Worm (Caenorhabditis elegans) whole organism, L4 larva: ENCODE results near the gene bath-46.
"Not testable (repeated sequence)": the region's sequence is repeated elsewhere in the genome, so short reads cannot be mapped to it uniquely, and the experiment has no call there.

Experiments used
- R02D3.7 ChIP-seq: fragments of 150-350 bp; sonication (generic microtip); optimal IDR thresholded peaks from 3 replicates; lab custom pipeline; 2014; ENCODE audit warnings: missing biosample characterization, missing genetic modification characterization
- T26A8.4 ChIP-seq: fragments of 200-800 bp; sonication (Bioruptor generic); IDR thresholded peaks from 2 replicates; pipeline ENCODE4 v1.3.6; 2022; ENCODE audit warnings: missing genetic modification characterization, missing compliant biosample characterization
- Y105C5A.15 ChIP-seq: fragments of 200-800 bp; sonication (Bioruptor generic); IDR thresholded peaks from 2 replicates; pipeline ENCODE4 v1.3.6; 2022; ENCODE audit warnings: missing genetic modification characterization, missing compliant biosample characterization
- Y5F2A.4 ChIP-seq: fragments of 200-800 bp; sonication (Bioruptor generic); optimal IDR thresholded peaks from 2 replicates; lab custom pipeline; 2018; ENCODE audit warnings: mild to moderate bottlenecking, missing genetic modification characterization, missing compliant biosample characterization
- ZK546.5 ChIP-seq, 2 experiments: sonication (generic microtip); optimal IDR thresholded peaks; 2 replicates each; lab custom pipeline; 2017; ENCODE audit warnings: missing biosample characterization in 2 of 2, missing genetic modification characterization in 2 of 2
- aha-1 ChIP-seq: fragments of 150-350 bp; peaks from one replicate; lab custom pipeline; 2014; ENCODE audit warnings: missing biosample characterization, missing genetic modification characterization
- ama-1 ChIP-seq: fragments of 150-350 bp; optimal IDR thresholded peaks from 2 replicates; lab custom pipeline; 2014; ENCODE audit warnings: inconsistent platforms, mixed read lengths
- attf-4 ChIP-seq: sonication (generic microtip); optimal IDR thresholded peaks from 3 replicates; lab custom pipeline; 2017; ENCODE audit warnings: missing biosample characterization, missing genetic modification characterization
- ceh-28 ChIP-seq: fragments of 150-350 bp; optimal IDR thresholded peaks from 2 replicates; lab custom pipeline; 2014; ENCODE audit warnings: missing biosample characterization, missing genetic modification reagents, missing genetic modification characterization
- ceh-32 ChIP-seq: sonication (generic microtip); optimal IDR thresholded peaks from 2 replicates; lab custom pipeline; 2016; ENCODE audit warnings: mild to moderate bottlenecking, missing genetic modification characterization, missing compliant biosample characterization; ENCODE audit not compliant: poor library complexity
- daf-16 ChIP-seq, 3 experiments: sonication (generic microtip); optimal IDR thresholded peaks; 2 replicates each; lab custom pipeline; 2016 to 2017; ENCODE audit warnings: missing genetic modification characterization in 3 of 3, missing genetic modification reagents in 3 of 3, mild to moderate bottlenecking in 2 of 3, missing compliant biosample characterization in 2 of 3, missing biosample characterization in 1 of 3, moderate library complexity in 1 of 3
- dmd-6 ChIP-seq: fragments of 200-800 bp; sonication (Bioruptor generic); IDR thresholded peaks from 2 replicates; pipeline ENCODE4 v1.3.6; 2022; ENCODE audit warnings: missing genetic modification reagents, missing genetic modification characterization, missing compliant biosample characterization
- dmd-8 ChIP-seq: fragments of 200-800 bp; sonication (Bioruptor generic); IDR thresholded peaks from 2 replicates; pipeline ENCODE4 v1.3.6; 2022; ENCODE audit warnings: missing genetic modification characterization, missing compliant biosample characterization
- dmd-9 ChIP-seq: fragments of 200-800 bp; sonication (Bioruptor generic); IDR thresholded peaks from 2 replicates; pipeline ENCODE4 v1.3.6; 2022; ENCODE audit warnings: missing genetic modification reagents, missing genetic modification characterization, missing compliant biosample characterization
- egl-27 ChIP-seq: sonication (generic microtip); optimal IDR thresholded peaks from 3 replicates; lab custom pipeline; 2017; ENCODE audit warnings: missing biosample characterization, missing genetic modification reagents, missing genetic modification characterization
- egl-43 ChIP-seq: fragments of 200-800 bp; sonication (Bioruptor generic); IDR thresholded peaks from 2 replicates; pipeline ENCODE4 v1.3.6; 2022; ENCODE audit warnings: missing genetic modification reagents, missing genetic modification characterization, missing compliant biosample characterization
- lim-7 ChIP-seq: fragments of 200-800 bp; sonication (Bioruptor generic); IDR thresholded peaks from 2 replicates; pipeline ENCODE4 v1.3.6; 2022; ENCODE audit warnings: missing genetic modification characterization, missing compliant biosample characterization
- lin-29 ChIP-seq: fragments of 200-800 bp; sonication (Bioruptor generic); IDR thresholded peaks from 2 replicates; pipeline ENCODE4 v1.3.6; 2022; ENCODE audit warnings: missing genetic modification reagents, missing genetic modification characterization, missing compliant biosample characterization
- lir-3 ChIP-seq: sonication (generic microtip); optimal IDR thresholded peaks from 2 replicates; lab custom pipeline; 2016; ENCODE audit warnings: mild to moderate bottlenecking, missing genetic modification characterization, missing compliant biosample characterization
- lsy-2 ChIP-seq, 2 experiments: fragments of 150-350 bp in 1 of 2; sonication (generic microtip) in 1 of 2; optimal IDR thresholded peaks; 2 replicates each; lab custom pipeline; 2014 to 2017; ENCODE audit warnings: missing biosample characterization in 2 of 2, missing genetic modification characterization in 2 of 2
- madf-5 ChIP-seq, 2 experiments: fragments of 200-800 bp; sonication (Bioruptor generic); IDR thresholded peaks; 2 replicates each; pipeline ENCODE4 v1.3.6; 2022; ENCODE audit warnings: missing compliant biosample characterization in 2 of 2, missing genetic modification characterization in 2 of 2
- madf-9 ChIP-seq: fragments of 200-800 bp; sonication (Bioruptor generic); conservative IDR thresholded peaks from 2 replicates; pipeline ENCODE4 v1.3.6; 2022; ENCODE audit warnings: missing genetic modification reagents, missing genetic modification characterization, missing compliant biosample characterization
- mes-2 ChIP-seq: sonication (generic microtip); optimal IDR thresholded peaks from 2 replicates; lab custom pipeline; 2016; ENCODE audit warnings: missing genotype, mild to moderate bottlenecking, missing genetic modification characterization, missing compliant biosample characterization; ENCODE audit not compliant: poor library complexity, severe bottlenecking
- nhr-11 ChIP-seq: fragments of 150-350 bp; optimal IDR thresholded peaks from 2 replicates; lab custom pipeline; 2014; ENCODE audit warnings: missing biosample characterization, missing genetic modification characterization
- nhr-28 ChIP-seq: fragments of 150-350 bp; optimal IDR thresholded peaks from 2 replicates; lab custom pipeline; 2014; ENCODE audit warnings: missing biosample characterization, missing genetic modification characterization
- saeg-2 ChIP-seq: fragments of 200-800 bp; sonication (Bioruptor generic); IDR thresholded peaks from 2 replicates; pipeline ENCODE4 v1.3.6; 2022; ENCODE audit warnings: missing genetic modification reagents, missing genetic modification characterization, missing compliant biosample characterization
- set-16 ChIP-seq: fragments of 200-800 bp; sonication (Bioruptor generic); IDR thresholded peaks from 2 replicates; pipeline ENCODE4 v1.3.6; 2022; ENCODE audit warnings: missing genetic modification reagents, missing genetic modification characterization, missing compliant biosample characterization
- snpc-4 ChIP-seq: fragments of 150-350 bp; optimal IDR thresholded peaks from 2 replicates; lab custom pipeline; 2014; ENCODE audit warnings: missing biosample characterization, missing genetic modification characterization
- spr-1 ChIP-seq: sonication (generic microtip); optimal IDR thresholded peaks from 2 replicates; lab custom pipeline; 2016; ENCODE audit warnings: mild to moderate bottlenecking, missing genetic modification characterization, missing compliant biosample characterization
- unc-130 ChIP-seq: sonication (generic microtip); optimal IDR thresholded peaks from 2 replicates; lab custom pipeline; 2016; ENCODE audit warnings: missing genetic modification reagents, missing genetic modification characterization, missing compliant biosample characterization
- unc-39 ChIP-seq: sonication (generic microtip); optimal IDR thresholded peaks from 2 replicates; lab custom pipeline; 2017; ENCODE audit warnings: missing biosample characterization, missing genetic modification characterization
- vab-7 ChIP-seq: fragments of 200-800 bp; sonication (Bioruptor generic); IDR thresholded peaks from 2 replicates; pipeline ENCODE4 v1.3.6; 2022; ENCODE audit warnings: missing genetic modification reagents, missing genetic modification characterization, missing compliant biosample characterization
- zag-1 ChIP-seq: fragments of 150-350 bp; optimal IDR thresholded peaks from 2 replicates; lab custom pipeline; 2014; ENCODE audit warnings: missing biosample characterization, missing genetic modification characterization
- zip-2 ChIP-seq: fragments of 150-350 bp; optimal IDR thresholded peaks from 2 replicates; lab custom pipeline; 2014; ENCODE audit warnings: missing biosample characterization, missing genetic modification characterization

The bath-46 gene

DNA sequence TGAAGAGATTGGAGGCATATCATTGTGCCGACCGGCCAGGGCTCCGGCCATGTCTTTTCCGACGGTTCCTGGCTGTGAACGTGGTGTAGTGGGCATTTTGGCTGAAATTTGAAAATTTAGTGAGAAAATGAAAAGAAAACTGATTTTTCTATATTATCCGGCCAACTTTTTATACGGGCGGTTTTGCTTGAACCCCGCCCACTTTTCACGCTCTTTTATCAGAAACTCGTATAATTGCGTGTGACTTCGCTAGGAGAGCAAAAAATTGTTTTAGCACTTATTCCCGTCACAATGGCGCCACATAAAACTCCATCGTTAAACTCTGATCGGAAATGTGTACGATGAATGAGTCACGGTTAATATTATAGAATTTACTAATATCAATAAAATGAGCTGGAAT is 34.5 kb downstream of the bath-46 start, which contains the start of gene C08E3.13:
Gene C08E3.13, minus strand, starts transcription at position 101 of the 400 bp plus-strand sequence.
- TF ChIP-seq ama-1; nhr-11 (tag; lab: Kevin White, UChicago); Y105C5A.15 (GFP tag; lab: Robert Waterston, UW): not testable (repeated sequence)
- TF ChIP-seq, all 104 proteins: peak for 0; not testable (repeated sequence) for 104

DNA sequence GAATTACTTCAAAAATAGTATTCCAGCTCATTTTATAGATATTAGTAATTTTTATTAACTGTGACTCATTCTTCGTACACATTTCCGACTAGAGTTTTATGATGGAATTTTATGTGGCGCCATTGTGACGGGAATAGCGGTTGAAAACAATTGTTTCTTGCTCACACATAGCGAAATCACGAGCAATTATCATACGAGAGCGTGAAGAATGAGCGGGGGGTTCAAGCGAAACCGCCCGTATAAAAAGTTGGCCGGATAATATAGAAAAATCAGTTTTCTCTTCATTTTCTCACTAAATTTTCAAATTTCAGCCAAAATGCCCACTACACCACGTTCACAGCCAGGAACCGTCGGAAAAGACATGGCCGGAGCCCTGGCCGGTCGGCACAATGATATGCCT is 35.8 kb downstream of the bath-46 start, which contains the start of gene C08E3.1:
Gene C08E3.1, plus strand, starts transcription at position 301 of the 400 bp plus-strand sequence.
- TF ChIP-seq saeg-2, vab-7, set-16 (GFP tag; lab: Robert Waterston, UW): not testable (repeated sequence)

DNA sequence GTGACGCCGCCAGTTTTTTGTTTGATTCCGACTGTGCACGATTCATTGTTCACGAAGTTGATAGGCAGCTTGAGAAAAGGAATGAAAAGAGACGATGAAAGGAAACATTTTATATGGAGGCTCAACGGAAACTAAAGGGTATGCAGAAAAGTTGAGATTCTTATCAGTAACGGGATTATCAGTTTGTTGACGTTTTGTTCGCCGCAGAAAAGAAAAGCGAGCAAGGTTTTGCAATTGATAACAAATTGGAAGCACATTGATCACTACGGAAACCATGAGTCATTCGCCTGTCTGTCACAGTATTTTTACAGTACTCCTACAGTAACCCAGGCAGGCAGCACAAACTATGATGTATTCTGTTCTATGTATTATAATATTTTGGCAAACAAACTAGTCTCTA is 38.3 kb downstream of the bath-46 start:
- TF ChIP-seq ceh-32 (tag; lab: Kevin White, UChicago) (no peak), aha-1 (peak; percentile 46), dmd-9 (GFP tag; lab: Robert Waterston, UW) (no peak), dmd-6 (peak; percentile 52; the same call in 1 of the 2 replicates), nhr-28 (peak; percentile 4)

DNA sequence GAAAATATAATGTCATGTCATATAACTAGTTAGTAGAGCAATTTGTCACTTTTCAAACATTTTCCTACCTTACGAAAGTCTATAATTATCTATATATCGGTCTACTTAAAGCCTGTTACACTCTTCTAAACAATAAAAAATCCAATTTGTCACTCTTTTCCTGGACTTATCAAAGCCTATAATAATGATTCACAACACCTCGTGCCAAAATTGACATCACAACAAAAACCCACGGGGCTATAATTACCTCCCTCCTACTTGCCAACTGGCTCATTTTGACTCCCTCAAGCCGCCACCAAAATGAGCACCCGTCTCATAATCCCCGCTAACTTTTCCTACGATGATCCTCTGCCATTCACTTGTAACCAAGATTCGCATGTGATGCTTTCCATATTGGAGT is 38.7 kb downstream of the bath-46 start, which contains the start of gene srg-20:
Gene srg-20, plus strand, starts transcription at position 301 of the 400 bp plus-strand sequence.
- TF ChIP-seq lin-29 (GFP tag; lab: Robert Waterston, UW); T26A8.4 (GFP tag; lab: Robert Waterston, UW); egl-27: not testable (repeated sequence)

DNA sequence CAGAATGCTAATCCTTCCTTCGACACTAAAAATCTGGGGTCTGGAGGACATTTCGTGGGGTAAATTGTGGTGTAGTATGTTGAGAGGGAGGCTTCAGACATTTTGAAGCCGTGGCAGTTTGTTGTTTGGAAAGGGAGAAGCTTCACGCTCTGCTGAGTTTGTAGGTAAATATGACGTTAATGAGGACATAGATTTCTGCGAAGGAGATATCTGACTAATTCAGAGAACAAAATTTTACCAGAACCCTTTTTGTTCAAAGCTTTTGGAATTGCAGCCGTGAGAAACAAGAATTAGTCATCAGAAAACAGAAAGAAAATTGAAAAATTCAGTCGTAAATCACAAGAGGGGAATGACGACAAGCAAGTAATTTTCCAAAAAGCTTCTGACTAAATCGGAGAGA is 42.8 kb downstream of the bath-46 start, which contains the start of gene srh-72:
Gene srh-72, minus strand, starts transcription at position 101 of the 400 bp plus-strand sequence.
- TF ChIP-seq madf-9 (GFP tag; lab: Robert Waterston, UW) (no peak), dmd-9 (GFP tag; lab: Robert Waterston, UW) (no peak), zip-2 (no peak), unc-39 (tag; lab: Kevin White, UChicago) (no peak), lin-29 (GFP tag; lab: Robert Waterston, UW) (no peak), unc-130 (GFP tag; lab: Kevin White, UChicago) (no peak), lsy-2 (tag; optimal IDR thresholded peaks at IDR 0.05; lab: Kevin White, UChicago) (no peak)

DNA sequence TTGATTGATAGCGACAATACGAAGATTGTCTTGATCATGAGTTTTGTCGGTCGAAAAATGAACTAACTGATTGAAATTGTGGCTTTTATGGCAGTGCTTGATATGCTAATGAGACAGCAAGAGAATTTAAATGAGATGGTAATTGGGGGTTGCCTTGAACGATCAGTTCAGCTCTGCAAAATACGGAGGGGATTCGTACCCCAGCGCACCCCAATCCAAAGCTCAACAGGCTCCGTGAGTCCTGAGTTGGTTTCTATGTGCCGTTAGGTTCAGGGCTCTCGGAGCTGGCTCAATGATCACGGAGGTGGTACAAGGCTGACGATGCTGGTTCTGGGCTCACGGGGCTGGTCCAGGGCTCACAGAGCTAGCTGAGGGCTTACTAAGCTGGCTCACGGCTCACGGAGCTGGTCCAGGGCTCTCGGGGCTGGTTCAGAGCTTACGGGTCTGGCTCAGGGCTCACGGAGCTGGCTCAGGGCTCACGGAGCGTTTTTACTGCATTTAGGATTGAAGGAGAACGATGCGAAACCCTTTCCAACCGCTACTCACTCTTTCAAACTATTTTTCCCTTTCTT is 47.2 kb downstream of the bath-46 start, which contains the start of gene ZC204.6:
Gene ZC204.6, minus strand, starts transcription at position 51 of the 572 bp plus-strand sequence.
- TF ChIP-seq spr-1 (tag; lab: Kevin White, UChicago) (no peak), dmd-6 (no peak), attf-4 (tag; lab: Kevin White, UChicago) (no peak), egl-43 (GFP tag; lab: Robert Waterston, UW) (0 out of 2 replicates have a peak, but pooled peaks have one; percentile 27), Y5F2A.4 (GFP tag; lab: Kevin White, UChicago) (no peak), daf-16 (GFP tag; optimal IDR thresholded peaks at IDR 0.05; lab: Kevin White, UChicago) (no peak), daf-16 (tag; optimal IDR thresholded peaks at IDR 0.05; lab: Kevin White, UChicago) (no peak), snpc-4 (tag; lab: Kevin White, UChicago) (no peak), saeg-2 (GFP tag; lab: Robert Waterston, UW) (no peak), mes-2 (tag; lab: Kevin White, UChicago) (no peak), aha-1 (peak; percentile 42), set-16 (GFP tag; lab: Robert Waterston, UW) (peak; percentile 93)

DNA sequence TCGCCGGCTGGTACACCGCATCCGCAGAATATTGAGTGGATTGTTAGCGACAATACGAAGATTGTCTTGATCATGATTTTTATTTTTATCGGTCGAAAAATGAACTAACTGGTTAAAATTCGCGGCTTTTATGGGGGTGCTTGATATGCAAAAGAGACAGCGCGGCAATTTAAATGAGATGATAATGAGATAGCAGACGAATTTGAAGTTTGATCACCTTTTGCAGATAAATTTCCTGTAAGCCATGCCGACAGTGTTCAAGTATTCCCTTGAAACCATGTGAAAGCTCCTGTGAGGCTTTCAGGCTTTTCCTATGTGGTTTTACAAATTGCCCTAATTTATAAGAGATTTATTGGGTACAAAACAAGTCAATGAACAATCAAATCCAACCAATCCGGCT is 48.5 kb downstream of the bath-46 start, which contains the start of gene ZC204.17:
Gene ZC204.17, minus strand, starts transcription at position 101 of the 400 bp plus-strand sequence.
- TF ChIP-seq ceh-28 (tag; lab: Kevin White, UChicago) (no peak), lir-3 (tag; lab: Kevin White, UChicago) (no peak), snpc-4 (tag; lab: Kevin White, UChicago) (no peak), R02D3.7 (tag; lab: Kevin White, UChicago) (no peak), T26A8.4 (GFP tag; lab: Robert Waterston, UW) (no peak), madf-5 (GFP tag; IDR thresholded peaks at IDR 0.05; lab: Robert Waterston, UW) (no peak), lim-7 (GFP tag; lab: Robert Waterston, UW) (no peak), lin-29 (GFP tag; lab: Robert Waterston, UW) (no peak), dmd-8 (GFP tag; lab: Robert Waterston, UW) (no peak), zag-1 (no peak), ZK546.5 (tag; optimal IDR thresholded peaks at IDR 0.05; lab: Kevin White, UChicago) (no peak)
